Worm (Caenorhabditis elegans) whole organism, young adult: Measurements from ENCODE around the gene dmsr-1.

Experiments used
- Y53G8AR.9 ChIP-seq: fragments of 200-800 bp; sonication (Bioruptor generic); conservative IDR thresholded peaks from 2 replicates; pipeline ENCODE4 v1.3.6; 2022; ENCODE audit warnings: missing genetic modification reagents, missing genetic modification characterization, missing compliant biosample characterization
- bed-2 ChIP-seq: fragments of 200-800 bp; sonication (Bioruptor generic); IDR thresholded peaks from 2 replicates; pipeline ENCODE4 v1.3.6; 2022; ENCODE audit warnings: missing genetic modification reagents, missing genetic modification characterization, missing compliant biosample characterization
- snpc-4 ChIP-seq, 5 experiments: fragments of 150-350 bp in 1 of 5; sonication (generic microtip) in 4 of 5; optimal IDR thresholded peaks; 2 replicates each; lab custom pipeline; 2014 to 2018; ENCODE audit warnings: missing genetic modification characterization in 5 of 5, missing biosample characterization in 3 of 5, antibody characterized with exemption in 2 of 5, mild to moderate bottlenecking in 2 of 5, missing compliant biosample characterization in 2 of 5, missing genotype in 2 of 5, moderate library complexity in 2 of 5, missing genetic modification reagents in 1 of 5
- sptf-2 ChIP-seq: fragments of 200-800 bp; sonication (Bioruptor generic); optimal IDR thresholded peaks from 2 replicates; lab custom pipeline; 2018; ENCODE audit warnings: mild to moderate bottlenecking, missing genetic modification characterization, missing compliant biosample characterization
- unc-62 ChIP-seq: fragments of 150-350 bp; optimal IDR thresholded peaks from 2 replicates; lab custom pipeline; 2014; ENCODE audit warnings: missing biosample characterization, missing genetic modification reagents, missing genetic modification characterization

DNA sequence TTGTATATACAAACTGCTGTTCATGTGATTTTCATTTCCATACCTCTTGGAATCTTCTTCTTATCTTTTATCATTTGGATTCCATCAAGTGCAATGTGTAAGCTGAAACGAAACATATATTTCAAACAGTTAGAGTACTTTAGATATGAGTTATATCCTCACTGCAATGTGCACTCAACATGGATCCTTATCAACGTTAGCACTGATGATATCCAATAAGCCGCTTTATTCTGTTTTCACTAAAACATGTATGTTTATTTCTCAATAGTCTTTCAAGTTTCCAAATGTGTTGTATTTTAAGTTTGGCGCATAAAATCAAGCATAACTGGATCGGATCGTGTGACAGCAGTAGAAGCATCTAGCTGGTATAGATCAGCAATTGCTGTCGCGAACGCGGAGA is 48.1 kb downstream of the dmsr-1 start, which contains the start of gene T11F9.10:
- TF ChIP-seq bed-2 (GFP tag; lab: Robert Waterston, UW) (no peak), sptf-2 (GFP tag; lab: Kevin White, UChicago) (no peak), Y53G8AR.9 (GFP tag; lab: Robert Waterston, UW) (no peak), snpc-4 (GFP tag; optimal IDR thresholded peaks at IDR 0.05; lab: Kevin White, UChicago) (no peak), snpc-4 (tag; optimal IDR thresholded peaks at IDR 0.05; lab: Kevin White, UChicago) (no peak), unc-62 (GFP tag; lab: Kevin White, UChicago) (no peak)
